Fruit fly (Drosophila melanogaster) whole organism, embryonic: ENCODE results near the gene CG15144.

Experiments used
- Aef1 ChIP-seq: fragments of 200-800 bp; sonication (Bioruptor generic); IDR thresholded peaks from 3 replicates; pipeline ENCODE4 v1.3.6; 2022; ENCODE audit warnings: missing biosample characterization, missing genetic modification characterization
- Atf6 ChIP-seq: fragments of 200-800 bp; sonication (Bioruptor generic); IDR thresholded peaks from 2 replicates; pipeline ENCODE4 v1.3.6; 2022; ENCODE audit warnings: missing biosample characterization, missing genetic modification characterization
- CG10431 ChIP-seq: fragments of 200-800 bp; sonication (Bioruptor generic); optimal IDR thresholded peaks from 3 replicates; lab custom pipeline; 2018; ENCODE audit warnings: missing biosample characterization, mild to moderate bottlenecking, missing genetic modification characterization
- CG10565 ChIP-seq: fragments of 200-800 bp; sonication (Bioruptor generic); optimal IDR thresholded peaks from 3 replicates; lab custom pipeline; 2016; ENCODE audit warnings: missing biosample characterization, mild to moderate bottlenecking, missing genetic modification characterization
- CG11560 ChIP-seq: fragments of 200-800 bp; sonication (Bioruptor generic); IDR thresholded peaks from 3 replicates; pipeline ENCODE4 v1.3.6; 2022; ENCODE audit warnings: missing biosample characterization, missing genetic modification characterization
- CG11695 ChIP-seq: fragments of 200-800 bp; sonication (Bioruptor generic); IDR thresholded peaks from 3 replicates; pipeline ENCODE4 v1.3.6; 2022; ENCODE audit warnings: missing biosample characterization, missing genetic modification characterization
- CG1233 ChIP-seq: fragments of 200-800 bp; sonication (Bioruptor generic); optimal IDR thresholded peaks from 4 replicates; lab custom pipeline; 2018; ENCODE audit warnings: missing biosample characterization, mild to moderate bottlenecking, missing genetic modification characterization
- CG13296 ChIP-seq: fragments of 200-800 bp; sonication (Bioruptor generic); optimal IDR thresholded peaks from 3 replicates; lab custom pipeline; 2018; ENCODE audit warnings: missing biosample characterization, mild to moderate bottlenecking, missing genetic modification characterization
- CG13894 ChIP-seq: fragments of 200-800 bp; sonication (Bioruptor generic); optimal IDR thresholded peaks from 3 replicates; lab custom pipeline; 2018; ENCODE audit warnings: missing biosample characterization, mild to moderate bottlenecking, missing genetic modification characterization, moderate library complexity
- CG14050 ChIP-seq: fragments of 200-800 bp; sonication (Bioruptor generic); IDR thresholded peaks from 3 replicates; pipeline ENCODE4 v1.3.6; 2022; ENCODE audit warnings: missing biosample characterization, missing genetic modification characterization
- CG1602 ChIP-seq: fragments of 200-800 bp; sonication (Bioruptor generic); optimal IDR thresholded peaks from 3 replicates; lab custom pipeline; 2016; ENCODE audit warnings: missing biosample characterization, missing genetic modification characterization
- CG17568 ChIP-seq: fragments of 200-800 bp; sonication (Bioruptor generic); optimal IDR thresholded peaks from 2 replicates; lab custom pipeline; 2018; ENCODE audit warnings: missing biosample characterization, mild to moderate bottlenecking, missing genetic modification characterization, moderate library complexity
- CG17802 ChIP-seq: fragments of 200-800 bp; sonication (Bioruptor generic); optimal IDR thresholded peaks from 2 replicates; lab custom pipeline; 2018; ENCODE audit warnings: missing biosample characterization, mild to moderate bottlenecking, missing genetic modification characterization, moderate library complexity
- CG2199 ChIP-seq: fragments of 200-800 bp; sonication (Bioruptor generic); IDR thresholded peaks from 3 replicates; pipeline ENCODE4 v1.3.6; 2022; ENCODE audit warnings: missing biosample characterization, missing genetic modification characterization
- CG2712 ChIP-seq: fragments of 200-800 bp; optimal IDR thresholded peaks from 3 replicates; lab custom pipeline; 2019; ENCODE audit warnings: missing biosample characterization, mild to moderate bottlenecking, missing genetic modification characterization, moderate library complexity
- CG3407 ChIP-seq: fragments of 200-800 bp; sonication (Bioruptor generic); optimal IDR thresholded peaks from 2 replicates; lab custom pipeline; 2018; ENCODE audit warnings: missing biosample characterization, mild to moderate bottlenecking, missing genetic modification characterization
- CG34376 ChIP-seq: fragments of 200-800 bp; sonication (Bioruptor generic); optimal IDR thresholded peaks from 2 replicates; lab custom pipeline; 2018; ENCODE audit warnings: missing biosample characterization, mild to moderate bottlenecking, missing genetic modification characterization
- CG4707 ChIP-seq: fragments of 200-800 bp; sonication (Bioruptor generic); optimal IDR thresholded peaks from 2 replicates; lab custom pipeline; 2018; ENCODE audit warnings: missing biosample characterization, mild to moderate bottlenecking, missing genetic modification characterization, moderate library complexity
- CG4730 ChIP-seq: fragments of 200-800 bp; sonication (Bioruptor generic); IDR thresholded peaks from 2 replicates; pipeline ENCODE4 v1.3.6; 2022; ENCODE audit warnings: missing biosample characterization, missing genetic modification characterization
- CG6791 ChIP-seq: fragments of 200-800 bp; sonication (Bioruptor generic); IDR thresholded peaks from 3 replicates; pipeline ENCODE4 v1.3.6; 2022; ENCODE audit warnings: missing biosample characterization, missing genetic modification characterization; ENCODE audit not compliant: partially characterized antibody
- CG8290 ChIP-seq, 3 experiments: fragments of 200-800 bp; sonication (Bioruptor generic); optimal IDR thresholded peaks; 2 replicates each; lab custom pipeline; 2016 to 2019; ENCODE audit warnings: missing biosample characterization in 3 of 3, missing genetic modification characterization in 3 of 3, mild to moderate bottlenecking in 2 of 3, moderate library complexity in 1 of 3
- CG8478 ChIP-seq: fragments of >200 bp; optimal IDR thresholded peaks from 2 replicates; lab custom pipeline; 2018
- CG8944 ChIP-seq: fragments of 200-800 bp; sonication (Bioruptor generic); optimal IDR thresholded peaks from 3 replicates; lab custom pipeline; 2016; ENCODE audit warnings: missing biosample characterization, missing genetic modification characterization
- Dek ChIP-seq: fragments of 200-800 bp; sonication (Bioruptor generic); optimal IDR thresholded peaks from 3 replicates; lab custom pipeline; 2019; ENCODE audit warnings: missing biosample characterization, mild to moderate bottlenecking, missing genetic modification characterization, moderate library complexity
- Dfd ChIP-seq, 2 experiments: fragments of >200 bp; optimal IDR thresholded peaks; 2 replicates each; lab custom pipeline; 2017; ENCODE audit warnings: missing biosample characterization in 2 of 2, missing genetic modification characterization in 2 of 2
- Dp ChIP-seq: fragments of 200-800 bp; sonication (Bioruptor generic); optimal IDR thresholded peaks from 2 replicates; lab custom pipeline; 2018; ENCODE audit warnings: missing biosample characterization, mild to moderate bottlenecking, missing genetic modification characterization, moderate library complexity
- H15 ChIP-seq: fragments of 200-800 bp; sonication (Bioruptor generic); IDR thresholded peaks from 3 replicates; pipeline ENCODE4 v1.3.6; 2022; ENCODE audit warnings: missing biosample characterization, missing genetic modification characterization
- NK7.1 ChIP-seq: fragments of 200-800 bp; sonication (Bioruptor generic); optimal IDR thresholded peaks from 3 replicates; lab custom pipeline; 2016; ENCODE audit warnings: missing biosample characterization, missing genetic modification characterization
- Poxn ChIP-seq: fragments of 200-800 bp; sonication (Bioruptor generic); IDR thresholded peaks from 2 replicates; pipeline ENCODE4 v1.3.6; 2022; ENCODE audit warnings: missing biosample characterization, missing genetic modification characterization
- Ptx1 ChIP-seq: fragments of 200-800 bp; sonication (Bioruptor generic); IDR thresholded peaks from 2 replicates; pipeline ENCODE4 v1.3.6; 2022; ENCODE audit warnings: missing biosample characterization, missing genetic modification characterization
- Ssrp ChIP-seq: fragments of 200-800 bp; sonication (Bioruptor generic); optimal IDR thresholded peaks from 2 replicates; lab custom pipeline; 2018; ENCODE audit warnings: missing biosample characterization, mild to moderate bottlenecking, missing genetic modification characterization, moderate library complexity
- Trl ChIP-seq, 3 experiments: fragments of >200 bp in 2 of 3; fragments of 200-800 bp in 1 of 3; sonication (Bioruptor generic) in 1 of 3; optimal IDR thresholded peaks; 2 replicates in 1 of 3; 3 replicates in 2 of 3; lab custom pipeline; 2016 to 2017; ENCODE audit warnings: missing biosample characterization in 1 of 3, missing genetic modification characterization in 1 of 3
- abd-A ChIP-seq: fragments of 200-800 bp; sonication (Bioruptor generic); optimal IDR thresholded peaks from 3 replicates; lab custom pipeline; 2019; ENCODE audit warnings: missing biosample characterization, mild to moderate bottlenecking, missing genetic modification characterization, moderate library complexity
- cg ChIP-seq: fragments of 200-800 bp; sonication (Bioruptor generic); optimal IDR thresholded peaks from 3 replicates; lab custom pipeline; 2019; ENCODE audit warnings: missing biosample characterization, mild to moderate bottlenecking, missing genetic modification characterization, moderate library complexity
- crol ChIP-seq: fragments of 200-800 bp; sonication (Bioruptor generic); IDR thresholded peaks from 2 replicates; pipeline ENCODE4 v1.3.6; 2022; ENCODE audit warnings: missing biosample characterization, missing genetic modification characterization
- dimm ChIP-seq: fragments of 200-800 bp; sonication (Bioruptor generic); IDR thresholded peaks from 2 replicates; pipeline ENCODE4 v1.3.6; 2022; ENCODE audit warnings: missing biosample characterization, missing genetic modification characterization
- fd64A ChIP-seq: fragments of 200-800 bp; sonication (Bioruptor generic); optimal IDR thresholded peaks from 3 replicates; lab custom pipeline; 2018; ENCODE audit warnings: missing biosample characterization, mild to moderate bottlenecking, missing genetic modification characterization
- grau ChIP-seq: fragments of 200-800 bp; optimal IDR thresholded peaks from 3 replicates; lab custom pipeline; 2019; ENCODE audit warnings: missing biosample characterization, mild to moderate bottlenecking, missing genetic modification characterization, moderate library complexity
- grn ChIP-seq: fragments of 200-800 bp; sonication (Bioruptor generic); optimal IDR thresholded peaks from 3 replicates; lab custom pipeline; 2017; ENCODE audit warnings: missing biosample characterization, missing genetic modification characterization
- gsb ChIP-seq: fragments of 200-800 bp; sonication (Bioruptor generic); IDR thresholded peaks from 2 replicates; pipeline ENCODE4 v1.3.6; 2022; ENCODE audit warnings: missing biosample characterization, missing genetic modification characterization
- hth ChIP-seq: fragments of >200 bp; optimal IDR thresholded peaks from 2 replicates; lab custom pipeline; 2017; ENCODE audit warnings: inconsistent platforms
- lmd ChIP-seq: fragments of 200-800 bp; sonication (Bioruptor generic); IDR thresholded peaks from 2 replicates; pipeline ENCODE4 v1.3.6; 2022; ENCODE audit warnings: missing biosample characterization, missing genetic modification characterization
- nmo ChIP-seq: fragments of 200-800 bp; sonication (Bioruptor generic); optimal IDR thresholded peaks from 2 replicates; lab custom pipeline; 2018; ENCODE audit warnings: missing biosample characterization, mild to moderate bottlenecking, missing genetic modification characterization, moderate library complexity
- oc ChIP-seq: fragments of 200-800 bp; sonication (Bioruptor generic); optimal IDR thresholded peaks from 2 replicates; lab custom pipeline; 2018; ENCODE audit warnings: missing biosample characterization, mild to moderate bottlenecking, missing genetic modification characterization, moderate library complexity
- p53 ChIP-seq: fragments of 200-800 bp; sonication (Bioruptor generic); optimal IDR thresholded peaks from 2 replicates; lab custom pipeline; 2016; ENCODE audit warnings: missing biosample characterization, missing genetic modification characterization
- pzg ChIP-seq: fragments of 200-800 bp; sonication (Bioruptor generic); optimal IDR thresholded peaks from 3 replicates; lab custom pipeline; 2018; ENCODE audit warnings: missing biosample characterization, mild to moderate bottlenecking, missing genetic modification characterization, moderate library complexity
- shn ChIP-seq: fragments of 200-800 bp; sonication (Bioruptor generic); optimal IDR thresholded peaks from 3 replicates; lab custom pipeline; 2016; ENCODE audit warnings: missing biosample characterization, missing genetic modification characterization
- stc ChIP-seq: fragments of 200-800 bp; sonication (Bioruptor generic); IDR thresholded peaks from 2 replicates; pipeline ENCODE4 v1.3.6; 2022; ENCODE audit warnings: missing biosample characterization, missing genetic modification characterization
- sug ChIP-seq: fragments of 200-800 bp; optimal IDR thresholded peaks from 2 replicates; lab custom pipeline; 2019; ENCODE audit warnings: missing biosample characterization, mild to moderate bottlenecking, missing genetic modification characterization, moderate library complexity
- tio ChIP-seq: fragments of 200-800 bp; sonication (Bioruptor generic); optimal IDR thresholded peaks from 2 replicates; lab custom pipeline; 2017; ENCODE audit warnings: missing biosample characterization, missing genetic modification characterization, inconsistent platforms
- toy ChIP-seq: fragments of 200-800 bp; sonication (Bioruptor generic); IDR thresholded peaks from 2 replicates; pipeline ENCODE4 v1.3.6; 2022; ENCODE audit warnings: missing biosample characterization, missing genetic modification characterization

Gene CG15144

DNA sequence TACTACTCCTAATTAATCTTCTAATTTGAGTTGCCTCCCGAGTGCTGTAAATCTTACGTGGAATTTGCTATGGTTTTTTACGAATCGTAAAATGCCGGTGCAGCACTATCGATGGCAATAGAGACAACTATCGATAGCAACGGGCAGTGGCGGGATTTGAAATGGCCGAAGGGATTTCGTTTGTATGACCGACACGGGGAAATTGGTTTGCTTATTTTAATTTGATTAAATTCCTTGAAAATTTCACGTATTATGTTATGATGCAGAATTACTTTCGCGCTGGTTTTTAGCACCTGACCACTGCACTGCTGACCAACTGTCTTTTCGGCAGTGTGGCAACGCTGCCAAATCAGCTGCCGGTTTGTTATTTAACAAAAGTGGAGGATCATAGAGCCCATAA lies 44.7 kb downstream of the CG15144 start, which contains the start of the genes GCS2beta and CG5131 (continued):
- TF ChIP-seq CG13296 (GFP tag; lab: Kevin White, UChicago) (peak; percentile 79), Poxn (GFP tag; lab: Robert Waterston, UW) (peak; percentile 90), CG34376 (GFP tag; lab: Kevin White, UChicago) (peak; percentile 60), abd-A (tag; lab: Kevin White, UChicago) (no peak), NK7.1 (peak; percentile 84), CG8290 (GFP tag; optimal IDR thresholded peaks at IDR 0.05; lab: Kevin White, UChicago) (peak; percentile 72), CG8290 (tag; optimal IDR thresholded peaks at IDR 0.05; lab: Kevin White, UChicago) (peak; percentile 35 to 97), dimm (GFP tag; lab: Robert Waterston, UW) (peak; percentile 67), CG4730 (GFP tag; lab: Robert Waterston, UW) (peak; percentile 91), CG8478 (lab: Kevin White, UChicago) (no peak), CG2199 (GFP tag; lab: Robert Waterston, UW) (peak; percentile 86), shn (GFP tag; lab: Kevin White, UChicago) (peak; percentile 97), CG4707 (GFP tag; lab: Kevin White, UChicago) (peak; percentile 24), CG14050 (GFP tag; lab: Robert Waterston, UW) (peak; percentile 93), Ptx1 (peak; percentile 96), oc (peak; percentile 74), CG6791 (GFP tag; lab: Robert Waterston, UW) (peak; percentile 74), CG1602 (peak; percentile 92), fd64A (GFP tag; lab: Kevin White, UChicago) (peak; percentile 58), grau (tag; lab: Kevin White, UChicago) (peak; percentile 92), Atf6 (GFP tag; lab: Robert Waterston, UW) (peak; percentile 93), Trl (optimal IDR thresholded peaks at IDR 0.05; lab: Kevin White, UChicago) (no peak), Trl (GFP tag; optimal IDR thresholded peaks at IDR 0.05; lab: Kevin White, UChicago) (peak; percentile 98), crol (peak; percentile 41; the same call in 1 of the 2 replicates), CG17802 (tag; lab: Kevin White, UChicago) (peak; percentile 73), grn (GFP tag; lab: Kevin White, UChicago) (no peak), toy (peak; percentile 71; the same call in 1 of the 2 replicates), sug (peak; percentile 89), CG11560 (tag; lab: Robert Waterston, UW) (peak; percentile 88), CG3407 (GFP tag; lab: Kevin White, UChicago) (peak; percentile 78), CG10565 (GFP tag; lab: Kevin White, UChicago) (peak; percentile 61), tio (GFP tag; lab: Kevin White, UChicago) (peak; percentile 89), Aef1 (GFP tag; lab: Robert Waterston, UW) (peak; percentile 94), Ssrp (tag; lab: Kevin White, UChicago) (peak; percentile 91), stc (GFP tag; lab: Robert Waterston, UW) (peak; percentile 85), CG17568 (GFP tag; lab: Kevin White, UChicago) (no peak), Dp (GFP tag; lab: Kevin White, UChicago) (peak; percentile 70), lmd (GFP tag; lab: Robert Waterston, UW) (peak; percentile 95), CG10431 (peak; percentile 60), p53 (GFP tag; lab: Kevin White, UChicago) (peak; percentile 94), CG2712 (tag; lab: Kevin White, UChicago) (peak; percentile 90), Dfd (GFP tag; optimal IDR thresholded peaks at IDR 0.05; lab: Kevin White, UChicago) (no peak), CG1233 (peak; percentile 88), cg (GFP tag; lab: Kevin White, UChicago) (no peak), CG13894 (no peak), CG8944 (GFP tag; lab: Kevin White, UChicago) (peak; percentile 97), pzg (GFP tag; lab: Kevin White, UChicago) (peak; percentile 82), hth (no peak), nmo (GFP tag; lab: Kevin White, UChicago) (peak; percentile 96), CG11695 (GFP tag; lab: Robert Waterston, UW) (peak; percentile 84; the same call in 2 of the 3 replicates), H15 (GFP tag; lab: Robert Waterston, UW) (peak; percentile 92), Dek (peak; percentile 89), gsb (peak; percentile 89)
